Worm (Caenorhabditis elegans): ENCODE data around the gene math-18.

Gene math-18

DNA sequence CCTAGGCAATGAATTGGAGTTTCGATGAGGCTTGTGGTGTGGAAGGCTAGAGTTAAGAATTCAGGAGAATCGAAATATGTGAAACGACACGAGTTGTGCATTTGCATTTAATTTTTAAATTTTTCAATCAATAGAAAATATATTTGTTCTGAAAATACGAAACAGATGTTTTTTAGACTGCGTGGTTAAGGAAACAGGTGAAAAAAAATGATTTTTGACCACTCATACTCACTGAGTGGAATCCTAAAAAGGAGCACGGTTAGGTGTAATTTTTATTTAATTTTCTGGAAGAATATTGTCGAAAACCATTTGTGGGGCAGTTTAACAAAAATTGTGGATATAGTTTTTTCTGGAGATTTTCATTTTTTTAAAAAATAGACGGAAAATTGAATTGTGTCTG, 37.0 kb upstream of the math-18 start, which contains the start of gene srh-195:
Gene srh-195, minus strand, starts transcription at position 101 of the 400 bp plus-strand sequence.
- TF ChIP-seq nhr-28 (tag; optimal IDR thresholded peaks at IDR 0.05): no peak
- TF ChIP-seq ceh-83 (GFP tag; optimal IDR thresholded peaks at IDR 0.05): no peak

DNA sequence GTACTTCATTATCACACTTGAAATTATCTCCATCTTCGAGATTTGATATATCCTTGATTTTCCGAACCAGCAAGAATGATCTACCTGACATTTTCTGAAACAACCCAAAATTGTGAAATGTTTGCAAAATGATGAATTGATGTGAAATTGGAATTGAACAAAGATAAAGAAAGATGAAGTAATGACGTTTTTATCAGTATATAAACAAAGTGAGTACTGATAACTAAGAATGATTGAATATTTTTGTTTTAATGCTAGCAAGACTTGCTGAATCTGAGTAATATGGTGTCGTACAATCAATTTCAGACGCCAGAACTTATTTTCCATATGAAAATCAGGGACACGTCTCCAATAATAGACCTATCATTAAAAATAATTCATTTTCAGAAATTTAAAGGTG, 31.7 kb upstream of the math-18 start, which contains the start of gene math-37:
Gene math-37, minus strand, starts transcription at position 101 of the 400 bp plus-strand sequence.
- no peak for TF ChIP-seq nhr-2 (tag; optimal IDR thresholded peaks at IDR 0.05)
- TF ChIP-seq drap-1 (GFP tag; optimal IDR thresholded peaks at IDR 0.05): no peak
- no peak for TF ChIP-seq ztf-11 (tag; optimal IDR thresholded peaks at IDR 0.05)
- no peak for TF ChIP-seq ces-1 (GFP tag; optimal IDR thresholded peaks at IDR 0.05)
- no peak for TF ChIP-seq mep-1 (tag; optimal IDR thresholded peaks at IDR 0.05)

DNA sequence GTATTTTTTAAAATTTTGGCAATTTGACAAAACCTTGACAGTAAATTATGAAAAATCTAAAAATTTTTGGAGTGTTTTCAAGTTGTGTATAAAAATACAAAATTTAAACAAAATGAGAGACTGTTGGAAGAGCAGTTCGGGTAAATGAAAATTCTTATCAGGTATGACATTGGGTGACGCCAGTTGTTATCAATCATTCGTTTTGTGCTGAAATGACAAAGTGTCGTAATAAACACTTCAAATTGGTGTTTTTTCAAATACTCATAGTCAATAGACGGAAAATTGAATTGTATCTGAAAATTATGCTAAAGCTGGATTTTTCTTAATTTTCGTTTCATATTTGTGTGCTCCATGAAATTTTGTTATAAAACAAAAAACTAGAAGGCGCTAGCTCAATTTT, 31.0 kb upstream of the math-18 start:
- TF ChIP-seq bed-3 (GFP tag; optimal IDR thresholded peaks at IDR 0.05) (no peak), snpc-4 (tag; optimal IDR thresholded peaks at IDR 0.05) (no peak), sem-2 (GFP tag; optimal IDR thresholded peaks at IDR 0.05) (no peak), elt-1 (tag; optimal IDR thresholded peaks at IDR 0.05; ENCODE audit: borderline replicate concordance, insufficient read depth) (no peak), mls-2 (tag; optimal IDR thresholded peaks at IDR 0.05) (no peak), ceh-43 (GFP tag; optimal IDR thresholded peaks at IDR 0.05) (no peak), cnd-1 (tag; optimal IDR thresholded peaks at IDR 0.05) (no peak), drap-1 (GFP tag; optimal IDR thresholded peaks at IDR 0.05) (no peak), unc-120 (tag; optimal IDR thresholded peaks at IDR 0.05; ENCODE audit: poor library complexity, severe bottlenecking) (no peak), nhr-2 (tag; optimal IDR thresholded peaks at IDR 0.05) (no peak), ceh-83 (GFP tag; optimal IDR thresholded peaks at IDR 0.05) (no peak), nhr-28 (tag; optimal IDR thresholded peaks at IDR 0.05) (no peak), pha-4 (tag; optimal IDR thresholded peaks at IDR 0.05) (no peak), zip-8 (tag; optimal IDR thresholded peaks at IDR 0.05) (no peak), ceh-39 (tag; optimal IDR thresholded peaks at IDR 0.05) (no peak), blmp-1 (tag; optimal IDR thresholded peaks at IDR 0.05) (no peak), tbx-8 (GFP tag; optimal IDR thresholded peaks at IDR 0.05) (no peak), nhr-237 (tag; optimal IDR thresholded peaks at IDR 0.05) (no peak)

DNA sequence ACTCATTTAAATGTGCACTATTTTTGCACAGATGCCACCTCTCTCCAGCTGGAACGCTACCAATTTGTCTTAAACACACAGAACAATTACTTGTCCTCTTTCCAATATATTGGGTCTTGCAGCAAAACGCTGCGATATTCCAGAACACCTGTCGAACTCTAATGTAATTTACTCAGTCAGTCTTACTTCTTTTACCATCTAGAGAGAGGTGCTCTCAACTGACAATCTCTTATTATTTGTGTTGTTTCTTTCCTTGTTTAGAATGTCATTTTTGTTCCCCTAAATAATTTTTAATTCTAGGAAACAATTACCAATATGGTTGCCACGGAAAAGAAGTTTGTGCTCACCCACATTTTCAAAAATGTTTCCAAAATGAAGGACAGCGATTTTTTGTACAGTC, 23.0 kb upstream of the math-18 start, which contains the start of gene sdz-28:
Gene sdz-28, plus strand, starts transcription at position 301 of the 400 bp plus-strand sequence.
- TF ChIP-seq ceh-39 (tag; optimal IDR thresholded peaks at IDR 0.05) (peak; percentile 38), unc-62 (GFP tag; optimal IDR thresholded peaks at IDR 0.05) (no peak), mls-2 (tag; optimal IDR thresholded peaks at IDR 0.05) (no peak), ceh-43 (GFP tag; optimal IDR thresholded peaks at IDR 0.05) (no peak), ces-1 (GFP tag; optimal IDR thresholded peaks at IDR 0.05) (no peak)

DNA sequence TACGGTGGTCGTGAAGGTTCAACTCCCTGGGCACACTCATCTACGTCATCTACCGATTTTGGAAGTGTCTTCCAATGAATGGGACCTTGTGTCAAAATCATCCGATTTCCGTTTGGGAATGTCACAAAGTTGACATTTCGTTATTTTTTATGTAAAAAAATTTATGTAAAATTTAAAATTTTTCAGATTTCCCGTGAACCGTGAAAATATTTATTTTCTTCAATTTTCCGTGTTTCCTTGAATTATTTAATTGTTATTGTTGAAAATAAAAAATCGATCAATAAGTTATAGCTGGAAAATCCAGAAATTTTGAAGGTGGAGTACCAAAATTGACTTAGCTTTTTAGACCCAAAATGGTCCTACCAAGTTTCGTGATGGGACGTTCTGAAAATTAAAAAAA, 18.2 kb upstream of the math-18 start, which contains the start of gene hpo-7:
Gene hpo-7, minus strand, starts transcription at position 101 of the 400 bp plus-strand sequence.
- no peak for TF ChIP-seq unc-62 (GFP tag; optimal IDR thresholded peaks at IDR 0.05)
- TF ChIP-seq ceh-43 (GFP tag; optimal IDR thresholded peaks at IDR 0.05): no peak
- no peak for TF ChIP-seq mls-2 (tag; optimal IDR thresholded peaks at IDR 0.05)

DNA sequence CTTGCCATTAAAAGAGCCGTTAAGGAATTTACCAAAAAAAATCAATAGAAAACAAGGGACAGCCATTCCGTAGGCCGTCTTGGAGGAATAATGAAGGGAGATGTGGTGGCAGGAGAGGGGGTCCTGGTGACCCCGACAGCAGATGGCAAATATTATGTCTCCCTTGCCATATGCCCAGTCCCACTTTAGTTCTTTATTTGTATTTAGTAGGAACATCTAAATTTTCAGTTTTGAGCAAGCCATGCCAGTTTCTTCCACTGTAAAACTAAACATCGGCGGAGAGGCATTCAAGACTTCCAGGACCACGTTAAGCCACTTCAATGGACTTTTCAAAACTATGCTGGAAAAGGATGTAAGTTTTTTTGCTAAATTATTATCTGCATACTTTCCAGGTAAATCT, 16.6 kb upstream of the math-18 start, which contains the start of gene C40A11.4:
Gene C40A11.4, plus strand, starts transcription at position 188 of the 400 bp plus-strand sequence.
- peak; percentile 35 for TF ChIP-seq nhr-2 (tag; optimal IDR thresholded peaks at IDR 0.05)
- TF ChIP-seq lin-32 (GFP tag; optimal IDR thresholded peaks at IDR 0.05): peak; percentile 55
- peak; percentile 74 for TF ChIP-seq cnd-1 (tag; optimal IDR thresholded peaks at IDR 0.05)
- no peak for TF ChIP-seq mls-2 (tag; optimal IDR thresholded peaks at IDR 0.05)

DNA sequence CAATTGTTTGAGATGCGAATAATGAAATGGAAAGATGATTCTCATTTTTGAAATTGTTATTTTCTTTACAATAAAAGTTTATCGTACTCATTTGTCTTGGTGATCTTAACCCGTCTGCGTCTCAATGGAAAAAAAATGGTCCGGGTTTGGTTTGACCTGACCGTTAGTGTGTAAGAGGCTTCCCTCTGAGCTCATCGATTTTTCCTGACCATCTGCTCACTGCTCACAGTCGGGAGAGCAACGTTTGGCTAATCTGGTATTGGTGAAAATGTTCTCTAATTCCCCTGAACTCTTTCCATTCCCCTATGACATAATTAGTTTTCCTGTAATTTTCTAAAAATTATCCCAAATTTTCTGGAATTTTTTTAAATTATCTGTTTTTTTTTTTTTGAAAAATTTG, 14.9 kb upstream of the math-18 start:
- TF ChIP-seq mab-5 (tag; optimal IDR thresholded peaks at IDR 0.05) (no peak), ceh-43 (GFP tag; optimal IDR thresholded peaks at IDR 0.05) (no peak), mep-1 (tag; optimal IDR thresholded peaks at IDR 0.05) (no peak), nhr-2 (tag; optimal IDR thresholded peaks at IDR 0.05) (no peak), zip-8 (tag; optimal IDR thresholded peaks at IDR 0.05) (no peak), nhr-237 (tag; optimal IDR thresholded peaks at IDR 0.05) (no peak), unc-120 (tag; optimal IDR thresholded peaks at IDR 0.05; ENCODE audit: poor library complexity, severe bottlenecking) (no peak), nhr-28 (tag; optimal IDR thresholded peaks at IDR 0.05) (no peak), cnd-1 (tag; optimal IDR thresholded peaks at IDR 0.05) (peak; percentile 91), mls-2 (tag; optimal IDR thresholded peaks at IDR 0.05) (no peak), lin-13 (tag; optimal IDR thresholded peaks at IDR 0.05) (no peak), lin-32 (GFP tag; optimal IDR thresholded peaks at IDR 0.05) (peak; percentile 2), lsy-2 (tag; optimal IDR thresholded peaks at IDR 0.05) (no peak), M03D4.4 (tag; optimal IDR thresholded peaks at IDR 0.05) (no peak), tbx-8 (GFP tag; optimal IDR thresholded peaks at IDR 0.05) (no peak)
